Fruit fly (Drosophila melanogaster) whole organism, embryonic: ENCODE results near the gene SerRS.
A peak's percentile ranks its signal among the peaks of the same experiment; 100 is the strongest.

Experiments used
- B-H2 ChIP-seq: fragments of 200-800 bp; sonication (Bioruptor generic); optimal IDR thresholded peaks from 2 replicates; lab custom pipeline; 2018; ENCODE audit warnings: missing biosample characterization, mild to moderate bottlenecking, missing genetic modification characterization
- C15 ChIP-seq: fragments of 200-800 bp; sonication (Bioruptor generic); IDR thresholded peaks from 3 replicates; pipeline ENCODE4 v1.3.6; 2022; ENCODE audit warnings: missing biosample characterization, missing genetic modification characterization
- CG10267 ChIP-seq: fragments of 200-800 bp; sonication (Bioruptor generic); optimal IDR thresholded peaks from 2 replicates; lab custom pipeline; 2018; ENCODE audit warnings: missing biosample characterization, mild to moderate bottlenecking, missing genetic modification characterization, moderate library complexity
- CG11398 ChIP-seq: fragments of 200-800 bp; sonication (Bioruptor generic); optimal IDR thresholded peaks from 2 replicates; lab custom pipeline; 2016; ENCODE audit warnings: missing biosample characterization, missing genetic modification characterization
- CG11695 ChIP-seq: fragments of 200-800 bp; sonication (Bioruptor generic); IDR thresholded peaks from 3 replicates; pipeline ENCODE4 v1.3.6; 2022; ENCODE audit warnings: missing biosample characterization, missing genetic modification characterization
- CG13123 ChIP-seq: fragments of 200-800 bp; sonication (Bioruptor generic); optimal IDR thresholded peaks from 2 replicates; lab custom pipeline; 2016; ENCODE audit warnings: missing biosample characterization, missing genetic modification characterization
- CG13287 ChIP-seq: fragments of 200-800 bp; sonication (Bioruptor generic); IDR thresholded peaks from 2 replicates; pipeline ENCODE4 v1.3.6; 2022; ENCODE audit warnings: missing biosample characterization, missing genetic modification characterization; ENCODE audit not compliant: partially characterized antibody
- CG14965 ChIP-seq: fragments of 200-800 bp; sonication (Bioruptor generic); optimal IDR thresholded peaks from 2 replicates; lab custom pipeline; 2016; ENCODE audit warnings: missing biosample characterization, missing genetic modification characterization, borderline replicate concordance
- CG1603 ChIP-seq: fragments of 200-800 bp; sonication (Bioruptor generic); optimal IDR thresholded peaks from 2 replicates; lab custom pipeline; 2019; ENCODE audit warnings: missing biosample characterization, mild to moderate bottlenecking, missing genetic modification characterization, moderate library complexity
- CG1647 ChIP-seq: fragments of 200-800 bp; sonication (Bioruptor generic); optimal IDR thresholded peaks from 3 replicates; lab custom pipeline; 2016; ENCODE audit warnings: missing biosample characterization, missing genetic modification characterization
- CG16813 ChIP-seq: fragments of 200-800 bp; sonication (Bioruptor generic); IDR thresholded peaks from 3 replicates; pipeline ENCODE4 v1.3.6; 2022; ENCODE audit warnings: missing biosample characterization, missing genetic modification characterization; ENCODE audit not compliant: partially characterized antibody
- CG16863 ChIP-seq: fragments of 200-800 bp; sonication (Bioruptor generic); optimal IDR thresholded peaks from 3 replicates; lab custom pipeline; 2016; ENCODE audit warnings: missing biosample characterization, missing genetic modification characterization
- CG17612 ChIP-seq: fragments of 200-800 bp; sonication (Bioruptor generic); IDR thresholded peaks from 2 replicates; pipeline ENCODE4 v1.3.6; 2022; ENCODE audit warnings: missing biosample characterization, missing genetic modification characterization
- CG1832 ChIP-seq: fragments of 200-800 bp; sonication (Bioruptor generic); optimal IDR thresholded peaks from 2 replicates; lab custom pipeline; 2017; ENCODE audit warnings: missing biosample characterization, mild to moderate bottlenecking, missing genetic modification characterization, inconsistent platforms
- CG2120 ChIP-seq: fragments of 200-800 bp; sonication (Bioruptor generic); optimal IDR thresholded peaks from 3 replicates; lab custom pipeline; 2016; ENCODE audit warnings: missing biosample characterization, missing genetic modification characterization
- CG2712 ChIP-seq: fragments of 200-800 bp; optimal IDR thresholded peaks from 3 replicates; lab custom pipeline; 2019; ENCODE audit warnings: missing biosample characterization, mild to moderate bottlenecking, missing genetic modification characterization, moderate library complexity
- CG6765 ChIP-seq: fragments of 200-800 bp; sonication (Bioruptor generic); optimal IDR thresholded peaks from 3 replicates; lab custom pipeline; 2017; ENCODE audit warnings: missing biosample characterization, mild to moderate bottlenecking, missing genetic modification characterization
- CG7963 ChIP-seq: fragments of 200-800 bp; sonication (Bioruptor generic); IDR thresholded peaks from 3 replicates; pipeline ENCODE4 v1.3.6; 2022; ENCODE audit warnings: missing biosample characterization, missing genetic modification characterization; ENCODE audit not compliant: partially characterized antibody
- CG8478 ChIP-seq: fragments of >200 bp; optimal IDR thresholded peaks from 2 replicates; lab custom pipeline; 2018
- ERR ChIP-seq: fragments of 200-800 bp; sonication (Bioruptor generic); optimal IDR thresholded peaks from 2 replicates; lab custom pipeline; 2016; ENCODE audit warnings: missing biosample characterization, missing genetic modification characterization
- Gug ChIP-seq: fragments of 200-800 bp; sonication (Bioruptor generic); IDR thresholded peaks from 4 replicates; pipeline ENCODE4 v1.3.6; 2022; ENCODE audit warnings: missing biosample characterization, missing genetic modification characterization
- H15 ChIP-seq: fragments of 200-800 bp; sonication (Bioruptor generic); IDR thresholded peaks from 3 replicates; pipeline ENCODE4 v1.3.6; 2022; ENCODE audit warnings: missing biosample characterization, missing genetic modification characterization
- H2.0 ChIP-seq: fragments of 200-800 bp; sonication (Bioruptor generic); IDR thresholded peaks from 2 replicates; pipeline ENCODE4 v1.3.6; 2022; ENCODE audit warnings: missing biosample characterization, missing genetic modification characterization
- Hmx ChIP-seq: fragments of 200-800 bp; sonication (Bioruptor generic); optimal IDR thresholded peaks from 2 replicates; lab custom pipeline; 2016; ENCODE audit warnings: missing biosample characterization, missing genetic modification characterization
- Mad ChIP-seq: fragments of 200-800 bp; sonication (Bioruptor generic); optimal IDR thresholded peaks from 2 replicates; lab custom pipeline; 2016; ENCODE audit warnings: missing biosample characterization, missing genetic modification characterization
- Max ChIP-seq: fragments of 200-800 bp; sonication (Bioruptor generic); optimal IDR thresholded peaks from 2 replicates; lab custom pipeline; 2016; ENCODE audit warnings: missing biosample characterization, mild to moderate bottlenecking, missing genetic modification characterization
- Med ChIP-seq: fragments of 200-800 bp; sonication (Bioruptor generic); peaks from one replicate; lab custom pipeline; 2016; ENCODE audit warnings: missing biosample characterization, missing genetic modification characterization, mild to moderate bottlenecking, inconsistent platforms, moderate library complexity
- Meics ChIP-seq: fragments of 200-800 bp; sonication (Bioruptor generic); optimal IDR thresholded peaks from 2 replicates; lab custom pipeline; 2017; ENCODE audit warnings: missing biosample characterization, mild to moderate bottlenecking, missing genetic modification characterization
- NfI ChIP-seq: fragments of 200-800 bp; sonication (Bioruptor generic); optimal IDR thresholded peaks from 3 replicates; lab custom pipeline; 2018; ENCODE audit warnings: missing biosample characterization, mild to moderate bottlenecking, missing genetic modification characterization, moderate library complexity
- Oaz ChIP-seq: fragments of 200-800 bp; sonication (Bioruptor generic); IDR thresholded peaks from 2 replicates; pipeline ENCODE4 v1.3.6; 2022; ENCODE audit warnings: missing biosample characterization, missing genetic modification characterization
- Sry-β ChIP-seq: fragments of 200-800 bp; sonication (Bioruptor generic); optimal IDR thresholded peaks from 2 replicates; lab custom pipeline; 2018; ENCODE audit warnings: missing biosample characterization, mild to moderate bottlenecking, missing genetic modification characterization, moderate library complexity
- Stat92E ChIP-seq, 3 experiments: fragments of >200 bp in 2 of 3; fragments of 200-800 bp in 1 of 3; sonication (Bioruptor generic) in 1 of 3; optimal IDR thresholded peaks; 2 replicates each; lab custom pipeline; 2017 to 2019; ENCODE audit warnings: missing biosample characterization in 3 of 3, missing genetic modification characterization in 3 of 3, mild to moderate bottlenecking in 1 of 3, moderate library complexity in 1 of 3
- Taf1 ChIP-seq: fragments of 200-800 bp; sonication (Bioruptor generic); IDR thresholded peaks from 2 replicates; pipeline ENCODE4 v1.3.6; 2022; ENCODE audit warnings: missing biosample characterization, missing genetic modification characterization
- ap ChIP-seq: fragments of 200-800 bp; sonication (Bioruptor generic); IDR thresholded peaks from 2 replicates; pipeline ENCODE4 v1.3.6; 2022; ENCODE audit warnings: missing biosample characterization, missing genetic modification characterization
- br ChIP-seq: fragments of >200 bp; optimal IDR thresholded peaks from 2 replicates; lab custom pipeline; 2017
- cad ChIP-seq: fragments of >200 bp; optimal IDR thresholded peaks from 2 replicates; lab custom pipeline; 2017; ENCODE audit warnings: missing biosample characterization, missing genetic modification characterization
- dmrt11E ChIP-seq: fragments of 200-800 bp; sonication (Bioruptor generic); optimal IDR thresholded peaks from 3 replicates; lab custom pipeline; 2018; ENCODE audit warnings: missing biosample characterization, mild to moderate bottlenecking, missing genetic modification characterization, moderate library complexity
- eve ChIP-seq, 2 experiments: fragments of >200 bp; optimal IDR thresholded peaks; 2 replicates each; lab custom pipeline; 2017; ENCODE audit warnings: missing biosample characterization in 2 of 2, missing genetic modification characterization in 2 of 2
- fd102C ChIP-seq: fragments of 200-800 bp; sonication (Bioruptor generic); optimal IDR thresholded peaks from 2 replicates; lab custom pipeline; 2018; ENCODE audit warnings: missing biosample characterization, mild to moderate bottlenecking, missing genetic modification characterization, moderate library complexity
- gem ChIP-seq: fragments of 200-800 bp; sonication (Bioruptor generic); optimal IDR thresholded peaks from 2 replicates; lab custom pipeline; 2019; ENCODE audit warnings: missing biosample characterization, mild to moderate bottlenecking, missing genetic modification characterization, moderate library complexity
- h ChIP-seq: fragments of >200 bp; optimal IDR thresholded peaks from 2 replicates; lab custom pipeline; 2017
- ind ChIP-seq: fragments of 200-800 bp; sonication (Bioruptor generic); optimal IDR thresholded peaks from 3 replicates; lab custom pipeline; 2016; ENCODE audit warnings: missing biosample characterization, missing genetic modification characterization
- lab ChIP-seq: fragments of 200-800 bp; sonication (Bioruptor generic); optimal IDR thresholded peaks from 3 replicates; lab custom pipeline; 2017; ENCODE audit warnings: missing biosample characterization, missing genetic modification characterization, mild to moderate bottlenecking, moderate library complexity, missing genetic modification reagents
- nau ChIP-seq: fragments of 200-800 bp; sonication (Bioruptor generic); optimal IDR thresholded peaks from 3 replicates; lab custom pipeline; 2017; ENCODE audit warnings: missing biosample characterization, mild to moderate bottlenecking, missing genetic modification characterization, missing genetic modification reagents
- prd ChIP-seq, 3 experiments: fragments of >200 bp in 2 of 3; fragments of 200-800 bp in 1 of 3; sonication (Bioruptor generic) in 1 of 3; optimal IDR thresholded peaks in 2 of 3; IDR thresholded peaks in 1 of 3; 2 replicates in 2 of 3; 3 replicates in 1 of 3; pipeline versions ENCODE4 v1.3.6 to Lab custom; 2017 to 2022; ENCODE audit warnings: missing biosample characterization in 1 of 3, missing genetic modification characterization in 1 of 3
- row ChIP-seq: fragments of 200-800 bp; sonication (Bioruptor generic); IDR thresholded peaks from 3 replicates; pipeline ENCODE4 v1.3.6; 2022; ENCODE audit warnings: missing biosample characterization, missing genetic modification characterization
- seq ChIP-seq: fragments of 200-800 bp; sonication (Bioruptor generic); IDR thresholded peaks from 2 replicates; pipeline ENCODE4 v1.3.6; 2022; ENCODE audit warnings: missing biosample characterization, missing genetic modification characterization
- shn ChIP-seq: fragments of 200-800 bp; sonication (Bioruptor generic); optimal IDR thresholded peaks from 3 replicates; lab custom pipeline; 2016; ENCODE audit warnings: missing biosample characterization, missing genetic modification characterization
- slbo ChIP-seq: fragments of 200-800 bp; sonication (Bioruptor generic); IDR thresholded peaks from 2 replicates; pipeline ENCODE4 v1.3.6; 2022; ENCODE audit warnings: missing biosample characterization, missing genetic modification characterization
- ssp ChIP-seq: fragments of 200-800 bp; sonication (Bioruptor generic); IDR thresholded peaks from 2 replicates; pipeline ENCODE4 v1.3.6; 2022; ENCODE audit warnings: missing biosample characterization, missing genetic modification characterization
- stwl ChIP-seq: fragments of 200-800 bp; sonication (Bioruptor generic); optimal IDR thresholded peaks from 3 replicates; lab custom pipeline; 2018; ENCODE audit warnings: missing biosample characterization, mild to moderate bottlenecking, missing genetic modification characterization, moderate library complexity
- tx ChIP-seq: fragments of 200-800 bp; sonication (Bioruptor generic); optimal IDR thresholded peaks from 2 replicates; lab custom pipeline; 2016; ENCODE audit warnings: missing biosample characterization, missing genetic modification characterization

Gene SerRS

dm6 chr2L:3003399-3003798 lies 33.8 kb downstream of the SerRS start (continued):
- TF ChIP-seq ssp (GFP tag; lab: Robert Waterston, UW) = no peak
- TF ChIP-seq CG2712 (tag; lab: Kevin White, UChicago) = peak; percentile 65
- no peak for TF ChIP-seq slbo
- no peak for TF ChIP-seq eve (GFP tag; optimal IDR thresholded peaks at IDR 0.05; lab: Kevin White, UChicago)
- peak; percentile 41 for TF ChIP-seq ind (GFP tag; lab: Kevin White, UChicago)
- TF ChIP-seq CG1832 (GFP tag; lab: Kevin White, UChicago) = no peak
- TF ChIP-seq CG11695 (GFP tag; lab: Robert Waterston, UW) = 0 out of 3 replicates have a peak, but pooled peaks have one; percentile 26
- TF ChIP-seq fd102C (GFP tag; lab: Kevin White, UChicago) = no peak
- TF ChIP-seq gem = peak; percentile 76
- peak; percentile 51; the same call in 2 of the 3 replicates for TF ChIP-seq row
- TF ChIP-seq CG1647 = no peak
- no peak for TF ChIP-seq B-H2 (GFP tag; lab: Kevin White, UChicago)
- no peak for TF ChIP-seq cad
- no peak for TF ChIP-seq ERR
- TF ChIP-seq NfI = peak; percentile 26
- TF ChIP-seq Mad (GFP tag; lab: Kevin White, UChicago) = no peak
- TF ChIP-seq stwl (tag; lab: Kevin White, UChicago) = no peak
- TF ChIP-seq Stat92E (GFP tag; optimal IDR thresholded peaks at IDR 0.05; lab: Kevin White, UChicago) = no peak
- TF ChIP-seq tx (GFP tag; lab: Kevin White, UChicago) = no peak
- no peak for TF ChIP-seq CG16813 (GFP tag; lab: Robert Waterston, UW)
- no peak for TF ChIP-seq shn (GFP tag; lab: Kevin White, UChicago)
- TF ChIP-seq Med (GFP tag; lab: Kevin White, UChicago) = peak; percentile 80
- TF ChIP-seq CG10267 (tag; lab: Kevin White, UChicago) = peak; percentile 30
- TF ChIP-seq CG13123 (GFP tag; lab: Kevin White, UChicago) = no peak
- no peak for TF ChIP-seq dmrt11E (tag; lab: Kevin White, UChicago)
- no peak for TF ChIP-seq Taf1 (GFP tag; lab: Robert Waterston, UW)
- no peak for TF ChIP-seq ap (GFP tag; lab: Robert Waterston, UW)
- no peak for TF ChIP-seq CG7963 (GFP tag; lab: Robert Waterston, UW)
- no peak for TF ChIP-seq Oaz (GFP tag; lab: Robert Waterston, UW)
- TF ChIP-seq seq = 0 out of 2 replicates have a peak, but pooled peaks have one; percentile 20
- TF ChIP-seq br (lab: Kevin White, UChicago) = no peak
- TF ChIP-seq nau (GFP tag; lab: Kevin White, UChicago) = peak; percentile 54
- no peak for TF ChIP-seq Sry-β (GFP tag; lab: Kevin White, UChicago)
- peak; percentile 6 for TF ChIP-seq Meics (GFP tag; lab: Kevin White, UChicago)
- TF ChIP-seq CG8478 = no peak
- no peak for TF ChIP-seq CG13287 (GFP tag; lab: Robert Waterston, UW)
- no peak for TF ChIP-seq Hmx (GFP tag; lab: Kevin White, UChicago)
- TF ChIP-seq lab = peak; percentile 51
- 0 out of 2 replicates have a peak, but pooled peaks have one; percentile 25 for TF ChIP-seq H2.0 (GFP tag; lab: Robert Waterston, UW)
- TF ChIP-seq CG14965 (GFP tag; lab: Kevin White, UChicago) = no peak
- no peak for TF ChIP-seq CG6765 (GFP tag; lab: Kevin White, UChicago)
- peak; percentile 40 for TF ChIP-seq CG16863
- no peak for TF ChIP-seq C15 (GFP tag; lab: Robert Waterston, UW)
- no peak for TF ChIP-seq Gug
- TF ChIP-seq CG1603 (tag; lab: Kevin White, UChicago) = peak; percentile 76
- no peak for TF ChIP-seq CG2120 (GFP tag; lab: Kevin White, UChicago)
- no peak for TF ChIP-seq CG11398 (GFP tag; lab: Kevin White, UChicago)
- no peak for TF ChIP-seq h (lab: Kevin White, UChicago)
- no peak for TF ChIP-seq CG17612
- 0 out of 3 replicates have a peak, but pooled peaks have one; percentile 21 for TF ChIP-seq H15 (GFP tag; lab: Robert Waterston, UW)
- TF ChIP-seq Max (GFP tag; lab: Kevin White, UChicago) = no peak
- no peak for TF ChIP-seq prd (optimal IDR thresholded peaks at IDR 0.05; lab: Kevin White, UChicago)
- TF ChIP-seq prd (GFP tag; IDR thresholded peaks at IDR 0.05; lab: Robert Waterston, UW) = peak; percentile 47; the same call in 2 of the 3 replicates
